Worm (Caenorhabditis elegans) whole organism, late embryonic: ENCODE results near the gene F40D4.17.

Experiments
- C38D4.7 ChIP-seq: fragments of 200-800 bp; sonication (Bioruptor generic); optimal IDR thresholded peaks from 2 replicates; lab custom pipeline; 2018; ENCODE audit warnings: mild to moderate bottlenecking, missing genetic modification characterization, moderate library complexity, missing compliant biosample characterization
- T23F11.4 ChIP-seq: fragments of 200-800 bp; sonication (Bioruptor generic); optimal IDR thresholded peaks from 2 replicates; lab custom pipeline; 2018; ENCODE audit warnings: mild to moderate bottlenecking, missing genetic modification characterization, missing compliant biosample characterization
- ceh-18 ChIP-seq: sonication (generic microtip); optimal IDR thresholded peaks from 2 replicates; lab custom pipeline; 2016; ENCODE audit warnings: missing genetic modification characterization, missing compliant biosample characterization
- ceh-22 ChIP-seq: sonication (generic microtip); optimal IDR thresholded peaks from 2 replicates; lab custom pipeline; 2017; ENCODE audit warnings: missing biosample characterization, missing genetic modification characterization
- ceh-24 ChIP-seq: sonication (generic microtip); optimal IDR thresholded peaks from 2 replicates; lab custom pipeline; 2016; ENCODE audit warnings: mild to moderate bottlenecking, missing genetic modification characterization, missing compliant biosample characterization
- ceh-30 ChIP-seq: fragments of 150-350 bp; optimal IDR thresholded peaks from 2 replicates; lab custom pipeline; 2014; ENCODE audit warnings: missing biosample characterization, missing genetic modification characterization
- ceh-34 ChIP-seq: sonication (generic microtip); optimal IDR thresholded peaks from 2 replicates; lab custom pipeline; 2016; ENCODE audit warnings: mild to moderate bottlenecking, missing genetic modification characterization, missing compliant biosample characterization
- ceh-45 ChIP-seq: fragments of 200-800 bp; sonication (Bioruptor generic); IDR thresholded peaks from 2 replicates; pipeline ENCODE4 v1.3.6; 2022; ENCODE audit warnings: missing genetic modification reagents, missing genetic modification characterization, missing compliant biosample characterization
- ceh-6 ChIP-seq: fragments of 200-800 bp; sonication (Bioruptor generic); optimal IDR thresholded peaks from 2 replicates; lab custom pipeline; 2018; ENCODE audit warnings: mild to moderate bottlenecking, missing genetic modification characterization, missing compliant biosample characterization
- ceh-9 ChIP-seq: sonication (generic microtip); optimal IDR thresholded peaks from 2 replicates; lab custom pipeline; 2016; ENCODE audit warnings: mild to moderate bottlenecking, missing genetic modification characterization, inconsistent platforms, missing compliant biosample characterization
- dve-1 ChIP-seq: sonication (generic microtip); optimal IDR thresholded peaks from 2 replicates; lab custom pipeline; 2017; ENCODE audit warnings: antibody characterized with exemption, mild to moderate bottlenecking, missing genetic modification characterization, missing compliant biosample characterization
- elt-2 ChIP-seq: sonication (generic microtip); optimal IDR thresholded peaks from 2 replicates; lab custom pipeline; 2016; ENCODE audit warnings: missing genetic modification reagents, missing genetic modification characterization, missing compliant biosample characterization
- elt-4 ChIP-seq: sonication (generic microtip); optimal IDR thresholded peaks from 2 replicates; lab custom pipeline; 2016; ENCODE audit warnings: missing genetic modification characterization, missing compliant biosample characterization
- eyg-1 ChIP-seq: sonication (generic microtip); optimal IDR thresholded peaks from 2 replicates; lab custom pipeline; 2016; ENCODE audit warnings: missing genotype, missing genetic modification characterization, missing compliant biosample characterization
- fax-1 ChIP-seq: sonication (generic microtip); optimal IDR thresholded peaks from 2 replicates; lab custom pipeline; 2016; ENCODE audit warnings: missing genotype, missing genetic modification characterization, missing compliant biosample characterization
- fkh-10 ChIP-seq: fragments of 150-350 bp; optimal IDR thresholded peaks from 2 replicates; lab custom pipeline; 2014; ENCODE audit warnings: missing biosample characterization, missing genetic modification reagents, missing genetic modification characterization
- fkh-6 ChIP-seq: sonication (generic microtip); optimal IDR thresholded peaks from 2 replicates; lab custom pipeline; 2016; ENCODE audit warnings: missing genetic modification characterization, missing compliant biosample characterization
- gmeb-2 ChIP-seq: sonication (generic microtip); optimal IDR thresholded peaks from 2 replicates; lab custom pipeline; 2016; ENCODE audit warnings: missing genetic modification characterization, inconsistent platforms, missing compliant biosample characterization
- hlh-15 ChIP-seq: sonication (generic microtip); optimal IDR thresholded peaks from 2 replicates; lab custom pipeline; 2016; ENCODE audit warnings: missing genetic modification characterization, missing compliant biosample characterization
- hlh-30 ChIP-seq: sonication (generic microtip); optimal IDR thresholded peaks from 2 replicates; lab custom pipeline; 2017; ENCODE audit warnings: antibody characterized with exemption, missing genetic modification characterization, missing compliant biosample characterization; ENCODE audit not compliant: insufficient read depth
- hlh-6 ChIP-seq: sonication (generic microtip); optimal IDR thresholded peaks from 2 replicates; lab custom pipeline; 2016; ENCODE audit warnings: missing genotype, missing genetic modification characterization, missing compliant biosample characterization
- hlh-8 ChIP-seq: sonication (generic microtip); optimal IDR thresholded peaks from 2 replicates; lab custom pipeline; 2016; ENCODE audit warnings: missing genotype, missing genetic modification characterization, missing compliant biosample characterization
- lin-11 ChIP-seq: fragments of 200-800 bp; sonication (Bioruptor generic); optimal IDR thresholded peaks from 2 replicates; lab custom pipeline; 2018; ENCODE audit warnings: mild to moderate bottlenecking, missing genetic modification characterization, missing compliant biosample characterization
- madf-2 ChIP-seq: sonication (generic microtip); optimal IDR thresholded peaks from 2 replicates; lab custom pipeline; 2017; ENCODE audit warnings: missing genetic modification characterization, missing compliant biosample characterization
- nfya-1 ChIP-seq: sonication (generic microtip); optimal IDR thresholded peaks from 2 replicates; lab custom pipeline; 2017; ENCODE audit warnings: missing genetic modification characterization, mild to moderate bottlenecking, missing compliant biosample characterization, antibody characterized with exemption, moderate library complexity
- nhr-232 ChIP-seq: sonication (generic microtip); optimal IDR thresholded peaks from 2 replicates; lab custom pipeline; 2016; ENCODE audit warnings: missing genetic modification characterization, missing compliant biosample characterization
- npax-4 ChIP-seq: sonication (generic microtip); optimal IDR thresholded peaks from 2 replicates; lab custom pipeline; 2016; ENCODE audit warnings: missing genetic modification characterization, missing compliant biosample characterization
- pax-1 ChIP-seq: fragments of 150-350 bp; optimal IDR thresholded peaks from 2 replicates; lab custom pipeline; 2014; ENCODE audit warnings: missing biosample characterization, missing genetic modification characterization
- pha-4 ChIP-seq: fragments of 150-350 bp; optimal IDR thresholded peaks from 2 replicates; lab custom pipeline; 2018; ENCODE audit warnings: missing biosample characterization, missing genetic modification reagents, missing genetic modification characterization
- rnt-1 ChIP-seq: sonication (generic microtip); optimal IDR thresholded peaks from 2 replicates; lab custom pipeline; 2016; ENCODE audit warnings: missing genetic modification characterization, missing compliant biosample characterization
- sdc-2 ChIP-seq: sonication (generic microtip); optimal IDR thresholded peaks from 2 replicates; lab custom pipeline; 2016; ENCODE audit warnings: missing genotype, missing genetic modification characterization, missing compliant biosample characterization
- sox-4 ChIP-seq: sonication (generic microtip); optimal IDR thresholded peaks from 2 replicates; lab custom pipeline; 2017; ENCODE audit warnings: mild to moderate bottlenecking, missing genetic modification characterization, inconsistent platforms, missing compliant biosample characterization
- syd-9 ChIP-seq: sonication (generic microtip); optimal IDR thresholded peaks from 2 replicates; lab custom pipeline; 2016; ENCODE audit warnings: mild to moderate bottlenecking, missing genetic modification characterization, moderate library complexity, missing compliant biosample characterization
- unc-55 ChIP-seq: sonication (generic microtip); optimal IDR thresholded peaks from 2 replicates; lab custom pipeline; 2017; ENCODE audit warnings: missing biosample characterization, missing genetic modification reagents, missing genetic modification characterization
- unc-86 ChIP-seq: sonication (generic microtip); optimal IDR thresholded peaks from 2 replicates; lab custom pipeline; 2016; ENCODE audit warnings: missing genetic modification characterization, missing compliant biosample characterization
- ztf-16 ChIP-seq: sonication (generic microtip); optimal IDR thresholded peaks from 2 replicates; lab custom pipeline; 2017; ENCODE audit warnings: missing genetic modification characterization, missing compliant biosample characterization

Gene F40D4.17

DNA sequence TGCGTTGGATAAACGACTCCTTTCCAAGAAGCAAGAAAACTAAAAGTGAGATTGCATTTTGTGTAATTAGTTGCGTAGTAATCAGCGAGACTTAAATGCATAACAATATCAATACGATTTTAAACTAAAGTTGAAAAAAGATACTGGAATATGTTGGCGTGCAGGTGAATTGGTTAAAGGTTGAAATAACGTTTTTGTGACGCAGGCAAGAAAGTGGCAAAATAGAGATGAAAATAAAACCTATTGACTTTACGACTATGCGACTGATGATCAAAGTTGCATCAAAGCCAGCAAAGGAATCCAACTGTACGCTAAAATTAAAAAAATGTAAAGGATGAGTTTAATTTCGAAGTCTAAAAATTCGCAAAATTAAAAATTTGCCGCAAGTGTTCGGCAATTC is 10.2 kb upstream of the F40D4.17 start, which contains the start of gene srh-102:
Gene srh-102 (minus strand): TSS at position 101 of the 400 bp plus-strand sequence.
- TF ChIP-seq ceh-34 (tag; lab: Kevin White, UChicago), result no peak
- no peak for TF ChIP-seq hlh-8 (tag; lab: Kevin White, UChicago)
- no peak for TF ChIP-seq madf-2
- no peak for TF ChIP-seq pax-1 (tag; lab: Kevin White, UChicago)
- TF ChIP-seq ceh-24 (tag; lab: Kevin White, UChicago), result no peak
- no peak for TF ChIP-seq ceh-45 (GFP tag; lab: Robert Waterston, UW)
- no peak for TF ChIP-seq npax-4 (tag; lab: Kevin White, UChicago)
- TF ChIP-seq T23F11.4, result no peak
- TF ChIP-seq unc-86 (tag; lab: Kevin White, UChicago), result no peak
- TF ChIP-seq hlh-15 (tag; lab: Kevin White, UChicago), result no peak
- no peak for TF ChIP-seq elt-4
- TF ChIP-seq lin-11 (tag; lab: Kevin White, UChicago), result no peak

DNA sequence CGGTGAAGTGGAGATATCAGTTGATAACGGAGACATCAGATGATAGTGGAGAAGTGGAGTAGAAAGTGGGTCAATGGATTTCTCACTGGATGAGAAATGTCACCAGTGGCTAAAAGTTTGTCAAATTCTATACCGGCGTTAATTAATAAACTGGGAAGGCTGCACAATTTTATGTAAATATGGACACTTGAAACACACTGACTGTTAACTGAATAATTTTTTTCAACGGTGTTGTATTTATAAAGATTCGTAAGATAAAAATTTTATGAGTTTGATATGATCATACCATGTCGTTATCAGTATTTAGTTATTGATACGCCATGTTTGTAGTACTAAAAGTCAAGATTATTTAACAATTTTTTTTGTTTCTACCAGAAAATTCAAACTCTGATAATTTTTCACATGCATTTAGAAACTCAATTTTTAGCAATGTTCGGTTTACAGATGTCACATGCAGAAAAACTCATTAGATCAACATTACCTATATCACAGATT is 4.2 kb upstream of the F40D4.17 start, which contains the start of gene F40D4.12:
Gene F40D4.12 (plus strand): TSS at position 445 of the 495 bp plus-strand sequence.
- TF ChIP-seq ceh-45 (GFP tag; lab: Robert Waterston, UW) (no peak), syd-9 (tag; lab: Kevin White, UChicago) (no peak), gmeb-2 (tag; lab: Kevin White, UChicago) (no peak), dve-1 (tag; lab: Kevin White, UChicago) (no peak), hlh-6 (tag; lab: Kevin White, UChicago) (no peak), C38D4.7 (no peak), elt-2 (tag; lab: Kevin White, UChicago) (peak; percentile 58)

DNA sequence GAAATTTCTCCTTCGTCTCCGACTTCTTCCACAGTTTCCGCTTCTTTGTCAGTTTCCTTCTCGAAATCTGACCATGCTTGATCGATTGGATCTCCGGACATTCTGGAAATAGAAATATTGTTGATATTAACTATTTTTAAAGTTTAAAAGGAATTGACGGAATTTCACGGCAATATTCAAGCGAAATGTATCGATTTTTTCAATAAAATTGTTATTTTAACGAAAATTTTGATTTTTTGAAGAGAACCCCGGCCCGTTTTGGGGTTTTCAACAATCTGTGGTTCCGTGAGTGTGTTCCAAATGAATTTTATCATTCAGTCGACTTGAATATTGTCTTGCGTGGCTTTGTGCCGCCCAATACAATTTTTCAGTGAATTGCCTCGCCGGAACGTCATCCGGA is 1.9 kb upstream of the F40D4.17 start, which contains the start of gene F40D4.13:
Gene F40D4.13 (minus strand): TSS at position 101 of the 400 bp plus-strand sequence.
- TF ChIP-seq sdc-2 (no peak), ceh-6 (GFP tag; lab: Kevin White, UChicago) (no peak), ceh-22 (tag; lab: Kevin White, UChicago) (no peak), nfya-1 (no peak), unc-86 (tag; lab: Kevin White, UChicago) (no peak), hlh-30 (tag; lab: Kevin White, UChicago) (no peak), nhr-232 (tag; lab: Kevin White, UChicago) (no peak), eyg-1 (tag; lab: Kevin White, UChicago) (no peak), dve-1 (tag; lab: Kevin White, UChicago) (no peak), ceh-18 (tag; lab: Kevin White, UChicago) (no peak), fkh-10 (GFP tag; lab: Kevin White, UChicago) (no peak)

DNA sequence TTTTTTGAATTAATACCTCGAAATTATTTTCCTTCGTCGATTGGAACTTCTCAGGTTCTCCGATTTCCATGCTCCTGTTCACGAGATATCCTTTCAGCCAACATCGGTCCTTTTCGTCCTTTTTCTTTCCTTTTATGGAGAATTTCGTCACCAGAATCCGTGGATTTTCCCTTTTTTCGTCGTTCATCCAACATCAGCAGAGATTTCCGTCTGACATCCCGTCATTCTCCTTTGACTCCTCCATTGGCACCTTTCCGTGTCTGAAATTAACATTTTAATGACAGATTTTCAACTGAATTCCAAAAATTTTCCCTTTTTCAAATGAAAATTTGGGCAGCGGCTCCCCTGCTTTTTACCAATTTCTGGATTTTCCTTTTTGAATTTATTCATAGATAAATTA is 290 bp downstream of the F40D4.17 start:
- TF ChIP-seq rnt-1 (tag; lab: Kevin White, UChicago), result no peak
- TF ChIP-seq fax-1 (tag; lab: Kevin White, UChicago), result no peak
- no peak for TF ChIP-seq ceh-45 (GFP tag; lab: Robert Waterston, UW)
- no peak for TF ChIP-seq ceh-9 (tag; lab: Kevin White, UChicago)
- TF ChIP-seq ztf-16, result no peak
- no peak for TF ChIP-seq unc-55
- TF ChIP-seq ceh-30 (tag; lab: Kevin White, UChicago), result no peak
- no peak for TF ChIP-seq sox-4 (tag; lab: Kevin White, UChicago)
- no peak for TF ChIP-seq fkh-6
- TF ChIP-seq npax-4 (tag; lab: Kevin White, UChicago), result no peak
- no peak for TF ChIP-seq pha-4 (tag; lab: Kevin White, UChicago)
- TF ChIP-seq, all 69 proteins: peak for 0
